Fruit fly (Drosophila melanogaster): ENCODE measurements around the gene hth.

Gene hth

dm6 chr3R:10471753-10472152, 167.6 kb downstream of the hth start:
- TF ChIP-seq noc (tag; optimal IDR thresholded peaks at IDR 0.05), result no peak

- TF ChIP-seq noc (tag; optimal IDR thresholded peaks at IDR 0.05), result no peak
Observed at dm6 chr3R:10468207-10468606, 171.2 kb downstream of the hth start.

- no peak for TF ChIP-seq noc (tag; optimal IDR thresholded peaks at IDR 0.05)
Observed at dm6 chr3R:10466299-10466698, 173.1 kb downstream of the hth start.

dm6 chr3R:10463548-10463947, 175.8 kb downstream of the hth start:
- TF ChIP-seq noc (tag; optimal IDR thresholded peaks at IDR 0.05), result no peak

Data from whole organism, larva.